Fruit fly (Drosophila melanogaster) whole organism, prepupa: Measurements from ENCODE around the gene Ir68a.

Experiments
- Blimp-1 ChIP-seq: fragments of 200-800 bp; sonication (Bioruptor generic); optimal IDR thresholded peaks from 3 replicates; lab custom pipeline; 2017; ENCODE audit warnings: missing biosample characterization, missing genetic modification characterization, mild to moderate bottlenecking, moderate library complexity, missing genetic modification reagents
- CG10631 ChIP-seq: fragments of 200-800 bp; sonication (Bioruptor generic); optimal IDR thresholded peaks from 2 replicates; lab custom pipeline; 2016; ENCODE audit warnings: missing biosample characterization, missing genetic modification characterization
- CG16779 ChIP-seq: fragments of 200-800 bp; sonication (Bioruptor generic); optimal IDR thresholded peaks from 3 replicates; lab custom pipeline; 2017; ENCODE audit warnings: missing biosample characterization, mild to moderate bottlenecking, missing genetic modification characterization
- Ets21C ChIP-seq: fragments of 200-800 bp; sonication (Bioruptor generic); optimal IDR thresholded peaks from 3 replicates; lab custom pipeline; 2016; ENCODE audit warnings: missing biosample characterization, missing genetic modification characterization
- Hr39 ChIP-seq: fragments of 200-800 bp; sonication (Bioruptor generic); optimal IDR thresholded peaks from 2 replicates; lab custom pipeline; 2016; ENCODE audit warnings: missing biosample characterization, missing genetic modification characterization
- OdsH ChIP-seq: fragments of 200-800 bp; sonication (Bioruptor generic); optimal IDR thresholded peaks from 3 replicates; lab custom pipeline; 2016; ENCODE audit warnings: missing biosample characterization, missing genetic modification characterization
- achi ChIP-seq: fragments of 200-800 bp; sonication (Bioruptor generic); optimal IDR thresholded peaks from 3 replicates; lab custom pipeline; 2016; ENCODE audit warnings: missing biosample characterization, missing genetic modification characterization
- spab ChIP-seq: fragments of 200-800 bp; sonication (Bioruptor generic); optimal IDR thresholded peaks from 2 replicates; lab custom pipeline; 2017; ENCODE audit warnings: missing biosample characterization, mild to moderate bottlenecking, missing genetic modification characterization, missing genetic modification reagents
- ss ChIP-seq, 2 experiments: fragments of 200-800 bp; sonication (Bioruptor generic); optimal IDR thresholded peaks; 2 replicates in 1 of 2; 3 replicates in 1 of 2; lab custom pipeline; 2017 to 2018; ENCODE audit warnings: mild to moderate bottlenecking in 2 of 2, missing biosample characterization in 2 of 2, missing genetic modification characterization in 2 of 2, moderate library complexity in 1 of 2
- svp ChIP-seq: fragments of 200-800 bp; sonication (Bioruptor generic); peaks from one replicate; lab custom pipeline; 2016; ENCODE audit warnings: missing biosample characterization, missing genetic modification characterization

dm6 chr3L:11233547-11233946, 2.5 kb downstream of the Ir68a start:
- no peak for TF ChIP-seq OdsH
- TF ChIP-seq Blimp-1 (GFP tag; lab: Kevin White, UChicago) = no peak
- TF ChIP-seq CG10631 (GFP tag; lab: Kevin White, UChicago) = no peak
- no peak for TF ChIP-seq svp
- TF ChIP-seq ss (GFP tag; optimal IDR thresholded peaks at IDR 0.05; lab: Kevin White, UChicago) = no peak
- no peak for TF ChIP-seq CG16779 (tag; lab: Kevin White, UChicago)
- no peak for TF ChIP-seq Ets21C (GFP tag; lab: Kevin White, UChicago)
- TF ChIP-seq Hr39 = no peak
- no peak for TF ChIP-seq spab
- TF ChIP-seq achi (GFP tag; lab: Kevin White, UChicago) = no peak
